Worm (Caenorhabditis elegans) whole organism, L3 larva: ENCODE data around the gene M01B2.8.

ENCODE experiments used
- mml-1 ChIP-seq: fragments of 150-350 bp; sonication (generic microtip); optimal IDR thresholded peaks from 3 replicates; lab custom pipeline; 2014; ENCODE audit warnings: missing biosample characterization, missing genetic modification characterization
- nhr-28 ChIP-seq: fragments of 150-350 bp; optimal IDR thresholded peaks from 2 replicates; lab custom pipeline; 2014; ENCODE audit warnings: missing biosample characterization, missing genetic modification characterization
- pqm-1 ChIP-seq: fragments of 150-350 bp; optimal IDR thresholded peaks from 2 replicates; lab custom pipeline; 2017; ENCODE audit warnings: missing biosample characterization, missing genetic modification characterization, inconsistent platforms
- sea-2 ChIP-seq: fragments of 150-350 bp; sonication (generic microtip); optimal IDR thresholded peaks from 4 replicates; lab custom pipeline; 2014; ENCODE audit warnings: missing biosample characterization, missing genetic modification reagents, missing genetic modification characterization

DNA sequence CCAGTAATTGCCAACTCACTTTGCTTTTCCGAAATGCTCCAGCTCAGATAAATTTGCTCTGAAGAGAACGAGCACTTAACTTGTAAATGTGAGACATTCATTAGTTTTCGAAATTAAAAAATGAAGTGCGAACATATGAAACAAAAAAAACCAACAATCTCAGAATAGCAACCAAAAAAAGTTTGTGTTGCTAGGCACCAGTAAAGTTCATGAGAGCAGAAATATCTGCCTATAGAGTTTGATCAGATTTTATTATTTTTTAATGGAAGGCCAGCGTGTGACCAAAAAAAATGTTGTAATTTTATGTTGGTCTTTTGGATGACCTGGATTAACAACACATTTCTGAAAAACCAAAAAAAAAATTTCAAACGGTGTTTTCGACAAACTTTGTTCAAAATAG is 4.1 kb downstream of the M01B2.8 start, which contains the start of gene M01B2.12:
- TF ChIP-seq sea-2 (GFP tag; lab: Kevin White, UChicago) (no peak), nhr-28 (tag; lab: Kevin White, UChicago) (no peak), pqm-1 (tag; lab: Kevin White, UChicago) (no peak), mml-1 (tag; lab: Kevin White, UChicago) (no peak)
